Worm (Caenorhabditis elegans): ENCODE results near the gene F59A6.11.
A peak's percentile ranks its signal among the peaks of the same experiment; 100 is the strongest.

Gene F59A6.11

ce11 chrII:4998657-4999056 is at the start of gene F59A6.11:
TSS of gene F59A6.11 (minus strand) at chrII:4998757.
- TF ChIP-seq unc-39 (tag; optimal IDR thresholded peaks at IDR 0.05) (no peak), fos-1 (tag; optimal IDR thresholded peaks at IDR 0.05) (no peak), egl-5 (tag; optimal IDR thresholded peaks at IDR 0.05) (no peak), ceh-28 (tag; optimal IDR thresholded peaks at IDR 0.05) (no peak), ceh-16 (tag; optimal IDR thresholded peaks at IDR 0.05) (no peak), elt-1 (tag; optimal IDR thresholded peaks at IDR 0.05) (no peak), nhr-76 (tag; optimal IDR thresholded peaks at IDR 0.05) (no peak), aly-2 (tag; optimal IDR thresholded peaks at IDR 0.05) (no peak), fkh-2 (tag; optimal IDR thresholded peaks at IDR 0.05) (no peak), pha-4 (tag; optimal IDR thresholded peaks at IDR 0.05) (no peak), sea-2 (GFP tag; optimal IDR thresholded peaks at IDR 0.05) (no peak), daf-12 (tag; optimal IDR thresholded peaks at IDR 0.05) (no peak), skn-1 (tag; optimal IDR thresholded peaks at IDR 0.05) (no peak), lin-15B (tag; optimal IDR thresholded peaks at IDR 0.05) (no peak)

- no peak for TF ChIP-seq ztf-4 (tag; optimal IDR thresholded peaks at IDR 0.05)
- peak; percentile 37 for TF ChIP-seq nhr-25 (tag; optimal IDR thresholded peaks at IDR 0.05)
- no peak for TF ChIP-seq fkh-10 (GFP tag; optimal IDR thresholded peaks at IDR 0.05)
- TF ChIP-seq nhr-23 (tag; optimal IDR thresholded peaks at IDR 0.05): peak; percentile 36
- no peak for TF ChIP-seq eor-1 (tag; optimal IDR thresholded peaks at IDR 0.05)
- TF ChIP-seq nfya-1 (tag; optimal IDR thresholded peaks at IDR 0.05; ENCODE audit: insufficient read depth): peak; percentile 4
- no peak for TF ChIP-seq mdl-1 (tag; optimal IDR thresholded peaks at IDR 0.05)
- TF ChIP-seq egl-5 (tag; optimal IDR thresholded peaks at IDR 0.05): peak; percentile 13
- TF ChIP-seq unc-39 (tag; optimal IDR thresholded peaks at IDR 0.05): no peak
- no peak for TF ChIP-seq nhr-28 (tag; optimal IDR thresholded peaks at IDR 0.05)
- TF ChIP-seq fkh-2 (tag; optimal IDR thresholded peaks at IDR 0.05): no peak
- peak; percentile 37 for TF ChIP-seq pha-4 (tag; optimal IDR thresholded peaks at IDR 0.05)
- TF ChIP-seq R02D3.7 (tag; optimal IDR thresholded peaks at IDR 0.05): no peak
- no peak for TF ChIP-seq nhr-43 (tag; optimal IDR thresholded peaks at IDR 0.05; ENCODE audit: poor library complexity, severe bottlenecking)
Measured at ce11 chrII:5047279-5047678, 48.7 kb upstream of the F59A6.11 start.

ce11 chrII:5046209-5047200 is 47.9 kb upstream of the F59A6.11 start:
- TF ChIP-seq nhr-76 (tag; optimal IDR thresholded peaks at IDR 0.05) (no peak), ztf-4 (tag; optimal IDR thresholded peaks at IDR 0.05) (no peak), mml-1 (tag; optimal IDR thresholded peaks at IDR 0.05) (no peak), sea-2 (GFP tag; optimal IDR thresholded peaks at IDR 0.05) (no peak), lsy-12 (tag; optimal IDR thresholded peaks at IDR 0.05) (no peak), pha-4 (tag; optimal IDR thresholded peaks at IDR 0.05) (no peak), ztf-11 (tag; optimal IDR thresholded peaks at IDR 0.05) (no peak), ceh-28 (tag; optimal IDR thresholded peaks at IDR 0.05) (no peak), pqm-1 (tag; optimal IDR thresholded peaks at IDR 0.05) (no peak), fkh-10 (GFP tag; optimal IDR thresholded peaks at IDR 0.05) (peak; percentile 90), ceh-9 (tag; optimal IDR thresholded peaks at IDR 0.05) (no peak), elt-3 (tag; optimal IDR thresholded peaks at IDR 0.05) (no peak), jun-1 (tag; optimal IDR thresholded peaks at IDR 0.05) (no peak), snpc-4 (tag; optimal IDR thresholded peaks at IDR 0.05) (no peak), unc-39 (tag; optimal IDR thresholded peaks at IDR 0.05) (no peak), unc-62 (GFP tag; optimal IDR thresholded peaks at IDR 0.05) (peak; percentile 3), nhr-237 (tag; optimal IDR thresholded peaks at IDR 0.05) (no peak), ceh-82 (tag; optimal IDR thresholded peaks at IDR 0.05) (no peak), ama-1 (optimal IDR thresholded peaks at IDR 0.05) (no peak), tbx-2 (tag; optimal IDR thresholded peaks at IDR 0.05) (no peak), eor-1 (tag; optimal IDR thresholded peaks at IDR 0.05) (no peak), elt-1 (tag; optimal IDR thresholded peaks at IDR 0.05) (no peak), nhr-28 (tag; optimal IDR thresholded peaks at IDR 0.05) (no peak), nhr-11 (tag; optimal IDR thresholded peaks at IDR 0.05) (no peak), fos-1 (tag; optimal IDR thresholded peaks at IDR 0.05) (no peak), nhr-25 (tag; optimal IDR thresholded peaks at IDR 0.05) (no peak), egl-5 (tag; optimal IDR thresholded peaks at IDR 0.05) (peak; percentile 3), R02D3.7 (tag; optimal IDR thresholded peaks at IDR 0.05) (no peak), nfya-1 (tag; optimal IDR thresholded peaks at IDR 0.05; ENCODE audit: insufficient read depth) (peak; percentile 4), hmg-11 (tag; optimal IDR thresholded peaks at IDR 0.05) (peak; percentile 9), nhr-43 (tag; optimal IDR thresholded peaks at IDR 0.05; ENCODE audit: poor library complexity, severe bottlenecking) (no peak), fkh-2 (tag; optimal IDR thresholded peaks at IDR 0.05) (peak; percentile 84), aly-2 (tag; optimal IDR thresholded peaks at IDR 0.05) (no peak), ceh-16 (tag; optimal IDR thresholded peaks at IDR 0.05) (no peak)

Measured in whole organism, L3 larva.